Fruit fly (Drosophila melanogaster): ENCODE measurements around the gene CG2202.

- TF ChIP-seq psq (optimal IDR thresholded peaks at IDR 0.05), result no peak
- no peak for TF ChIP-seq ttk (optimal IDR thresholded peaks at IDR 0.05)
- TF ChIP-seq insv (optimal IDR thresholded peaks at IDR 0.05), result no peak
Observed at dm6 chrX:10883740-10884139, 35.2 kb downstream of the CG2202 start.

Measured in Kc167 (cell line).